Fruit fly (Drosophila melanogaster) whole organism, wandering third instar larva: Measurements from ENCODE around the gene cher.

Experiments
- CG9705 ChIP-seq: fragments of 200-800 bp; sonication (Bioruptor generic); optimal IDR thresholded peaks from 2 replicates; lab custom pipeline; 2018; ENCODE audit warnings: missing biosample characterization, mild to moderate bottlenecking, missing genetic modification characterization
- GATAd ChIP-seq: sonication (Bioruptor generic); optimal IDR thresholded peaks from 2 replicates; lab custom pipeline; 2016; ENCODE audit warnings: missing biosample characterization, missing genetic modification characterization
- Jra ChIP-seq: sonication (Bioruptor generic); optimal IDR thresholded peaks from 2 replicates; lab custom pipeline; 2016; ENCODE audit warnings: missing biosample characterization, missing genetic modification characterization
- Myc ChIP-seq: fragments of >200 bp; optimal IDR thresholded peaks from 2 replicates; lab custom pipeline; 2017
- N ChIP-seq: fragments of >200 bp; optimal IDR thresholded peaks from 2 replicates; lab custom pipeline; 2018; ENCODE audit warnings: missing biosample characterization, missing external identifiers, missing genetic modification characterization
- OdsH ChIP-seq: fragments of 200-800 bp; sonication (Bioruptor generic); optimal IDR thresholded peaks from 2 replicates; lab custom pipeline; 2016; ENCODE audit warnings: missing biosample characterization, mild to moderate bottlenecking, missing genetic modification characterization
- br ChIP-seq: fragments of 200-800 bp; sonication (Bioruptor generic); optimal IDR thresholded peaks from 2 replicates; lab custom pipeline; 2016; ENCODE audit warnings: missing biosample characterization, missing genetic modification characterization
- dl ChIP-seq, 2 experiments: fragments of 175-275, 200-275 bp in 1 of 2; fragments of 200-275 bp in 1 of 2; sonication (Bioruptor generic); optimal IDR thresholded peaks; lab custom pipeline; 2018; ENCODE audit warnings: mild to moderate bottlenecking in 2 of 2, missing biosample characterization in 2 of 2, missing genetic modification characterization in 2 of 2, moderate library complexity in 2 of 2; ENCODE audit not compliant: partially characterized antibody in 2 of 2, insufficient read depth in 1 of 2
- h ChIP-seq: fragments of 200-800 bp; sonication (Bioruptor generic); optimal IDR thresholded peaks from 3 replicates; lab custom pipeline; 2016; ENCODE audit warnings: missing biosample characterization, mild to moderate bottlenecking, missing genetic modification characterization
- lola ChIP-seq: fragments of >200 bp; optimal IDR thresholded peaks from 2 replicates; lab custom pipeline; 2017; ENCODE audit warnings: missing biosample characterization, missing genetic modification characterization
- pan ChIP-seq: fragments of >200 bp; optimal IDR thresholded peaks from 2 replicates; lab custom pipeline; 2017
- psq ChIP-seq: fragments of 200-800 bp; sonication (Bioruptor generic); optimal IDR thresholded peaks from 3 replicates; lab custom pipeline; 2017; ENCODE audit warnings: missing biosample characterization, mild to moderate bottlenecking, missing genetic modification characterization, moderate library complexity
- sv ChIP-seq: fragments of 200-800 bp; sonication (Bioruptor generic); optimal IDR thresholded peaks from 3 replicates; lab custom pipeline; 2016; ENCODE audit warnings: missing biosample characterization, missing genetic modification characterization

- TF ChIP-seq Myc (lab: Kevin White, UChicago) (no peak), h (GFP tag; lab: Kevin White, UChicago) (peak; percentile 44), pan (lab: Kevin White, UChicago) (no peak), lola (no peak), sv (no peak), psq (GFP tag; lab: Kevin White, UChicago) (no peak), CG9705 (GFP tag; lab: Kevin White, UChicago) (no peak), OdsH (GFP tag; lab: Kevin White, UChicago) (no peak), GATAd (GFP tag; lab: Kevin White, UChicago) (no peak), dl (GFP tag; optimal IDR thresholded peaks at IDR 0.05; lab: Kevin White, UChicago; ENCODE audit: insufficient read depth in 1 of 2, partially characterized antibody in 2 of 2) (no peak), N (GFP tag; lab: Kevin White, UChicago) (no peak), br (no peak), Jra (GFP tag; lab: Kevin White, UChicago) (no peak)
These were observed 47.2 kb downstream of the cher start for dm6 chr3R:17077968-17078417.
